Worm (Caenorhabditis elegans): ENCODE measurements around the gene apc-17.
A peak's percentile ranks its signal among the peaks of the same experiment; 100 is the strongest.
"Not testable (repeated sequence)": the region's sequence is repeated elsewhere in the genome, so short reads cannot be mapped to it uniquely, and the experiment has no call there.

apc-17 gene

ce11 chrII:11103052-11103451 is 4.9 kb upstream of the apc-17 start:
- TF ChIP-seq W03F9.2 (tag; optimal IDR thresholded peaks at IDR 0.05) (peak; percentile 64), him-1 (tag; optimal IDR thresholded peaks at IDR 0.05) (no peak), dao-5 (tag; optimal IDR thresholded peaks at IDR 0.05) (no peak)

- TF ChIP-seq dao-5 (tag; optimal IDR thresholded peaks at IDR 0.05): no peak
- TF ChIP-seq him-1 (tag; optimal IDR thresholded peaks at IDR 0.05): no peak
- TF ChIP-seq W03F9.2 (tag; optimal IDR thresholded peaks at IDR 0.05): no peak
Measured at ce11 chrII:11103657-11104056, 4.3 kb upstream of the apc-17 start, which contains the start of gene C09H10.5. Gene C09H10.5 (minus strand): TSS chrII:11103757.

ce11 chrII:11104162-11104561 is 3.8 kb upstream of the apc-17 start, which contains the start of gene C09H10.9:
Gene C09H10.9 (plus strand): TSS chrII:11104462.
- no peak for TF ChIP-seq dao-5 (tag; optimal IDR thresholded peaks at IDR 0.05)
- TF ChIP-seq him-1 (tag; optimal IDR thresholded peaks at IDR 0.05): no peak
- TF ChIP-seq W03F9.2 (tag; optimal IDR thresholded peaks at IDR 0.05): no peak

- TF ChIP-seq W03F9.2 (tag; optimal IDR thresholded peaks at IDR 0.05) (peak; percentile 8), dao-5 (tag; optimal IDR thresholded peaks at IDR 0.05) (no peak)
Measured at ce11 chrII:11105981-11106711, 1.8 kb upstream of the apc-17 start, which contains the start of gene nasp-1. Gene nasp-1 (plus strand): TSS chrII:11106612.

- no peak for TF ChIP-seq W03F9.2 (tag; optimal IDR thresholded peaks at IDR 0.05)
- TF ChIP-seq him-1 (tag; optimal IDR thresholded peaks at IDR 0.05): no peak
- TF ChIP-seq dao-5 (tag; optimal IDR thresholded peaks at IDR 0.05): no peak
Measured at ce11 chrII:11110419-11110818, 2.5 kb downstream of the apc-17 start.

ce11 chrII:11111107-11111506 is 3.2 kb downstream of the apc-17 start, which contains the start of gene glb-4:
Gene glb-4 (minus strand): TSS chrII:11111207.
- TF ChIP-seq dao-5 (tag; optimal IDR thresholded peaks at IDR 0.05): no peak
- TF ChIP-seq him-1 (tag; optimal IDR thresholded peaks at IDR 0.05): no peak
- TF ChIP-seq W03F9.2 (tag; optimal IDR thresholded peaks at IDR 0.05): no peak

- TF ChIP-seq dao-5 (tag; optimal IDR thresholded peaks at IDR 0.05): no peak
- TF ChIP-seq him-1 (tag; optimal IDR thresholded peaks at IDR 0.05): no peak
- TF ChIP-seq W03F9.2 (tag; optimal IDR thresholded peaks at IDR 0.05): no peak
Measured at ce11 chrII:11112419-11112818, 4.5 kb downstream of the apc-17 start, which contains the start of gene mat-2. Gene mat-2 (plus strand): TSS chrII:11112719.

- TF ChIP-seq dao-5, him-1, W03F9.2 (tag; optimal IDR thresholded peaks at IDR 0.05): not testable (repeated sequence)
Measured at ce11 chrII:11121800-11122199, 13.9 kb downstream of the apc-17 start, which contains the start of gene W10C6.2. Gene W10C6.2 (minus strand): TSS chrII:11121900.

- TF ChIP-seq dao-5 (tag; optimal IDR thresholded peaks at IDR 0.05) (no peak), him-1 (tag; optimal IDR thresholded peaks at IDR 0.05) (no peak), W03F9.2 (tag; optimal IDR thresholded peaks at IDR 0.05) (no peak)
Measured at ce11 chrII:11125059-11125594, 17.2 kb downstream of the apc-17 start.

ce11 chrII:11126312-11127000 is 18.5 kb downstream of the apc-17 start, which contains the start of the genes rps-9 and lsm-1:
Gene rps-9 (minus strand): TSS chrII:11126362.
Gene lsm-1 (plus strand): TSS chrII:11126950.
- TF ChIP-seq dao-5 (tag; optimal IDR thresholded peaks at IDR 0.05): no peak
- peak; percentile 63 for TF ChIP-seq W03F9.2 (tag; optimal IDR thresholded peaks at IDR 0.05)
- TF ChIP-seq him-1 (tag; optimal IDR thresholded peaks at IDR 0.05): no peak

- TF ChIP-seq W03F9.2 (tag; optimal IDR thresholded peaks at IDR 0.05) (no peak), dao-5 (tag; optimal IDR thresholded peaks at IDR 0.05) (no peak), him-1 (tag; optimal IDR thresholded peaks at IDR 0.05) (no peak)
Measured at ce11 chrII:11127364-11127763, 19.4 kb downstream of the apc-17 start, which contains the start of gene F40F8.1. Gene F40F8.1 (plus strand): TSS chrII:11127664.

ce11 chrII:11128989-11129388 is 21.1 kb downstream of the apc-17 start, which contains the start of gene F40F8.3:
Gene F40F8.3 (plus strand): TSS chrII:11129289.
- TF ChIP-seq him-1 (tag; optimal IDR thresholded peaks at IDR 0.05) (no peak), dao-5 (tag; optimal IDR thresholded peaks at IDR 0.05) (no peak), W03F9.2 (tag; optimal IDR thresholded peaks at IDR 0.05) (no peak)

- TF ChIP-seq W03F9.2 (tag; optimal IDR thresholded peaks at IDR 0.05): no peak
- no peak for TF ChIP-seq dao-5 (tag; optimal IDR thresholded peaks at IDR 0.05)
- TF ChIP-seq him-1 (tag; optimal IDR thresholded peaks at IDR 0.05): no peak
Measured at ce11 chrII:11129517-11129916, 21.6 kb downstream of the apc-17 start, which contains the start of gene F40F8.12. Gene F40F8.12 (plus strand): TSS chrII:11129817.

Data from whole organism, L4/young adult.